Worm (Caenorhabditis elegans) whole organism, young adult: ENCODE data around the gene sea-2.

ENCODE experiments used
- D2030.7 ChIP-seq: fragments of 200-800 bp; sonication (Bioruptor generic); IDR thresholded peaks from 2 replicates; pipeline ENCODE4 v1.3.6; 2022; ENCODE audit warnings: missing genetic modification reagents, missing genetic modification characterization, missing compliant biosample characterization
- F49E8.2 ChIP-seq: sonication (generic microtip); optimal IDR thresholded peaks from 3 replicates; lab custom pipeline; 2017; ENCODE audit warnings: missing genetic modification characterization, mild to moderate bottlenecking, missing compliant biosample characterization, antibody characterized with exemption, moderate library complexity; ENCODE audit not compliant: insufficient read depth
- T26A5.8 ChIP-seq: sonication (generic microtip); optimal IDR thresholded peaks from 2 replicates; lab custom pipeline; 2016; ENCODE audit warnings: missing genetic modification characterization, missing compliant biosample characterization
- Y53F4B.3 ChIP-seq: fragments of 200-800 bp; sonication (Bioruptor generic); IDR thresholded peaks from 2 replicates; pipeline ENCODE4 v1.3.6; 2022; ENCODE audit warnings: missing genetic modification reagents, missing genetic modification characterization, missing compliant biosample characterization
- Y67H2A.10 ChIP-seq: fragments of 200-800 bp; sonication (Bioruptor generic); conservative IDR thresholded peaks from 2 replicates; pipeline ENCODE4 v1.3.6; 2022; ENCODE audit warnings: missing genetic modification reagents, missing genetic modification characterization, missing compliant biosample characterization
- Y95B8A.8 ChIP-seq: fragments of 200-800 bp; sonication (Bioruptor generic); IDR thresholded peaks from 2 replicates; pipeline ENCODE4 v1.3.6; 2022; ENCODE audit warnings: missing genetic modification reagents, missing genetic modification characterization, missing compliant biosample characterization
- ceh-91 ChIP-seq: fragments of 200-800 bp; sonication (Bioruptor generic); IDR thresholded peaks from 2 replicates; pipeline ENCODE4 v1.3.6; 2022; ENCODE audit warnings: missing genetic modification reagents, missing genetic modification characterization, missing compliant biosample characterization
- dpl-1 ChIP-seq: fragments of 150-350 bp; optimal IDR thresholded peaks from 2 replicates; lab custom pipeline; 2014; ENCODE audit warnings: missing biosample characterization, missing genetic modification reagents, missing genetic modification characterization
- egl-44 ChIP-seq: fragments of 200-800 bp; sonication (Bioruptor generic); IDR thresholded peaks from 2 replicates; pipeline ENCODE4 v1.3.6; 2022; ENCODE audit warnings: missing genetic modification reagents, missing genetic modification characterization, missing compliant biosample characterization
- lin-35 ChIP-seq, 3 experiments: fragments of 150-350 bp in 2 of 3; sonication (generic microtip) in 1 of 3; optimal IDR thresholded peaks; 2 replicates each; lab custom pipeline; 2014 to 2018; ENCODE audit warnings: missing biosample characterization in 3 of 3, missing genetic modification characterization in 3 of 3, missing genetic modification reagents in 3 of 3
- mes-4 ChIP-seq: sonication (generic microtip); optimal IDR thresholded peaks from 2 replicates; lab custom pipeline; 2016; ENCODE audit warnings: missing genotype, missing genetic modification characterization, missing compliant biosample characterization
- pha-4 ChIP-seq: fragments of 150-350 bp; sonication (generic microtip); optimal IDR thresholded peaks from 2 replicates; lab custom pipeline; 2014; ENCODE audit warnings: missing biosample characterization, missing genetic modification reagents, missing genetic modification characterization
- ztf-26 ChIP-seq: sonication (generic microtip); optimal IDR thresholded peaks from 2 replicates; lab custom pipeline; 2017; ENCODE audit warnings: missing genetic modification characterization, missing compliant biosample characterization

- TF ChIP-seq T26A5.8 (tag; lab: Kevin White, UChicago) (no peak), Y53F4B.3 (GFP tag; lab: Robert Waterston, UW) (no peak), Y67H2A.10 (GFP tag; lab: Robert Waterston, UW) (no peak), ceh-91 (GFP tag; lab: Robert Waterston, UW) (no peak), pha-4 (no peak), ztf-26 (tag; lab: Kevin White, UChicago) (no peak), mes-4 (tag; lab: Kevin White, UChicago) (no peak), dpl-1 (no peak), D2030.7 (GFP tag; lab: Robert Waterston, UW) (no peak), lin-35 (GFP tag; optimal IDR thresholded peaks at IDR 0.05; lab: Kevin White, UChicago) (no peak), egl-44 (GFP tag; lab: Robert Waterston, UW) (no peak), Y95B8A.8 (GFP tag; lab: Robert Waterston, UW) (no peak), F49E8.2 (tag; lab: Kevin White, UChicago) (no peak)
Observed at ce11 chrII:3996005-3996404, 45.8 kb downstream of the sea-2 start, which contains the start of gene clc-22.
